Worm (Caenorhabditis elegans) whole organism, early embryonic: ENCODE measurements around the gene nas-20.
"Not testable (repeated sequence)": the region's sequence is repeated elsewhere in the genome, so short reads cannot be mapped to it uniquely, and the experiment has no call there.

Source experiments
- F13C5.2 ChIP-seq: sonication (generic microtip); optimal IDR thresholded peaks from 2 replicates; lab custom pipeline; 2017; ENCODE audit warnings: mild to moderate bottlenecking, missing genetic modification characterization, inconsistent platforms, missing compliant biosample characterization
- aly-1 ChIP-seq: sonication (generic microtip); optimal IDR thresholded peaks from 2 replicates; lab custom pipeline; 2016; ENCODE audit warnings: missing genetic modification characterization, missing compliant biosample characterization
- ama-1 ChIP-seq: fragments of 150-350 bp; optimal IDR thresholded peaks from 2 replicates; lab custom pipeline; 2014
- ceh-36 ChIP-seq: sonication (generic microtip); optimal IDR thresholded peaks from 2 replicates; lab custom pipeline; 2016; ENCODE audit warnings: missing genetic modification characterization, inconsistent platforms, missing compliant biosample characterization
- flt-1 ChIP-seq: fragments of 200-800 bp; sonication (Bioruptor generic); IDR thresholded peaks from 2 replicates; pipeline ENCODE4 v1.3.6; 2022; ENCODE audit warnings: missing genetic modification characterization, missing compliant biosample characterization
- scrt-1 ChIP-seq: fragments of 200-800 bp; sonication (Bioruptor generic); IDR thresholded peaks from 2 replicates; pipeline ENCODE4 v1.3.6; 2022; ENCODE audit warnings: missing genetic modification characterization, missing compliant biosample characterization
- tbx-11 ChIP-seq: fragments of 200-800 bp; sonication (Bioruptor generic); IDR thresholded peaks from 2 replicates; pipeline ENCODE4 v1.3.6; 2022; ENCODE audit warnings: missing genetic modification characterization, missing compliant biosample characterization

DNA sequence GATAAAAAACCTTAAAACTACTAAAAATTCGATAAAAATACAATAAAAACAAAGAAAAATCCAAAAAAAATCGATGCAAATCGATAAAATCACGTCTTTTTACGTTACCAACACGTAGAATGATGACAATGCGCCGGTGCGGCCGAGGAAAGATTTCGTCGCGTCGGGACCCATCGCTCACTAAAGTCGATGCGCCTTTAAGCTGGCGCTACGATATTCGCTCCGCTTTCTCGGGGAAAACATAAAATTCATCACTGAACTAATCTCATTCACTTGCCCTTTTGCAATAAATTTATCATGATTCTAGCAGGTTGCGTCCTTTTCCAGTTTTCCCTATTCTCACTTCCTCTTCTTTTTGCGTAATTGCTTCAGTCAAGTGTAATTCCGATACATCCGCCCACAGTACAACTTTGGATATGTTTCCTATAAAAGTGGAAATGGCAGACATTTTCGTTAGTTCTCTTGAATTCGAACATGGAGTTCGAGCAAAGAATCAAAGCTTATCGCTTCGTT lies 11.5 kb upstream of the nas-20 start, which contains the start of gene col-157:
- not testable (repeated sequence) for TF ChIP-seq F13C5.2; scrt-1 (GFP tag; lab: Robert Waterston, UW); tbx-11 (GFP tag; lab: Robert Waterston, UW); ceh-36; ama-1; flt-1 (GFP tag; lab: Robert Waterston, UW); aly-1 (tag; lab: Kevin White, UChicago)
